Worm (Caenorhabditis elegans) whole organism, early embryonic: ENCODE results near the gene W03G1.2.

Experiments used
- B0310.2 ChIP-seq: sonication (generic microtip); optimal IDR thresholded peaks from 2 replicates; lab custom pipeline; 2016; ENCODE audit warnings: mild to moderate bottlenecking, missing genetic modification characterization, missing compliant biosample characterization
- F13C5.2 ChIP-seq: sonication (generic microtip); optimal IDR thresholded peaks from 2 replicates; lab custom pipeline; 2017; ENCODE audit warnings: mild to moderate bottlenecking, missing genetic modification characterization, inconsistent platforms, missing compliant biosample characterization
- aly-1 ChIP-seq: sonication (generic microtip); optimal IDR thresholded peaks from 2 replicates; lab custom pipeline; 2016; ENCODE audit warnings: missing genetic modification characterization, missing compliant biosample characterization
- ama-1 ChIP-seq: fragments of 150-350 bp; optimal IDR thresholded peaks from 2 replicates; lab custom pipeline; 2014
- ceh-13 ChIP-seq: fragments of 200-800 bp; sonication (Bioruptor generic); optimal IDR thresholded peaks from 2 replicates; lab custom pipeline; 2018; ENCODE audit warnings: mild to moderate bottlenecking, missing genetic modification characterization, missing compliant biosample characterization
- ceh-36 ChIP-seq: sonication (generic microtip); optimal IDR thresholded peaks from 2 replicates; lab custom pipeline; 2016; ENCODE audit warnings: missing genetic modification characterization, inconsistent platforms, missing compliant biosample characterization
- ets-7 ChIP-seq: sonication (generic microtip); optimal IDR thresholded peaks from 2 replicates; lab custom pipeline; 2016; ENCODE audit warnings: missing genotype, missing genetic modification characterization, missing compliant biosample characterization
- flt-1 ChIP-seq: fragments of 200-800 bp; sonication (Bioruptor generic); IDR thresholded peaks from 2 replicates; pipeline ENCODE4 v1.3.6; 2022; ENCODE audit warnings: missing genetic modification characterization, missing compliant biosample characterization
- hmbx-1 ChIP-seq: sonication (generic microtip); optimal IDR thresholded peaks from 2 replicates; lab custom pipeline; 2016; ENCODE audit warnings: mild to moderate bottlenecking, missing genetic modification characterization, missing compliant biosample characterization
- hmg-4 ChIP-seq: fragments of 200-800 bp; sonication (Bioruptor generic); optimal IDR thresholded peaks from 2 replicates; lab custom pipeline; 2018; ENCODE audit warnings: mild to moderate bottlenecking, missing genetic modification characterization, missing compliant biosample characterization
- hnd-1 ChIP-seq: sonication (generic microtip); optimal IDR thresholded peaks from 2 replicates; lab custom pipeline; 2016; ENCODE audit warnings: missing genetic modification characterization, missing compliant biosample characterization
- pes-1 ChIP-seq: fragments of 200-800 bp; sonication (Bioruptor generic); IDR thresholded peaks from 2 replicates; pipeline ENCODE4 v1.3.6; 2022; ENCODE audit warnings: missing genetic modification reagents, missing genetic modification characterization, missing compliant biosample characterization
- scrt-1 ChIP-seq: fragments of 200-800 bp; sonication (Bioruptor generic); IDR thresholded peaks from 2 replicates; pipeline ENCODE4 v1.3.6; 2022; ENCODE audit warnings: missing genetic modification characterization, missing compliant biosample characterization
- sea-1 ChIP-seq: fragments of 200-800 bp; sonication (Bioruptor generic); conservative IDR thresholded peaks from 2 replicates; pipeline ENCODE4 v1.3.6; 2022; ENCODE audit warnings: missing genetic modification characterization, missing compliant biosample characterization
- tbx-11 ChIP-seq: fragments of 200-800 bp; sonication (Bioruptor generic); IDR thresholded peaks from 2 replicates; pipeline ENCODE4 v1.3.6; 2022; ENCODE audit warnings: missing genetic modification characterization, missing compliant biosample characterization
- tbx-37 ChIP-seq: fragments of 200-800 bp; sonication (Bioruptor generic); conservative IDR thresholded peaks from 2 replicates; pipeline ENCODE4 v1.3.6; 2022; ENCODE audit warnings: missing genetic modification reagents, missing genetic modification characterization, missing compliant biosample characterization
- tra-4 ChIP-seq: sonication (generic microtip); optimal IDR thresholded peaks from 2 replicates; lab custom pipeline; 2017; ENCODE audit warnings: missing genetic modification characterization, missing compliant biosample characterization

W03G1.2 gene

ce11 chrIV:524352-524751 is at the start of gene W03G1.2:
W03G1.2 (plus strand) TSS chrIV:524652.
- TF ChIP-seq flt-1 (GFP tag; lab: Robert Waterston, UW) (no peak), tbx-37 (no peak), F13C5.2 (tag; lab: Kevin White, UChicago) (no peak), hmbx-1 (tag; lab: Kevin White, UChicago) (no peak), ceh-36 (no peak), tra-4 (tag; lab: Kevin White, UChicago) (no peak), scrt-1 (GFP tag; lab: Robert Waterston, UW) (no peak)

- no peak for TF ChIP-seq pes-1 (GFP tag; lab: Robert Waterston, UW)
- no peak for TF ChIP-seq ama-1 (lab: Kevin White, UChicago)
- TF ChIP-seq B0310.2 (tag; lab: Kevin White, UChicago) = no peak
- no peak for TF ChIP-seq F13C5.2 (tag; lab: Kevin White, UChicago)
- no peak for TF ChIP-seq scrt-1 (GFP tag; lab: Robert Waterston, UW)
- no peak for TF ChIP-seq sea-1 (GFP tag; lab: Robert Waterston, UW)
- TF ChIP-seq hmg-4 (GFP tag; lab: Kevin White, UChicago) = no peak
- TF ChIP-seq tbx-37 = no peak
- no peak for TF ChIP-seq flt-1 (GFP tag; lab: Robert Waterston, UW)
- no peak for TF ChIP-seq tra-4 (tag; lab: Kevin White, UChicago)
- no peak for TF ChIP-seq hmbx-1 (tag; lab: Kevin White, UChicago)
- TF ChIP-seq aly-1 (tag; lab: Kevin White, UChicago) = no peak
These were observed 43.4 kb upstream of the W03G1.2 start, which contains the start of gene npr-37 for ce11 chrIV:481067-481466. npr-37 (minus strand) TSS chrIV:481167.

- no peak for TF ChIP-seq hmbx-1 (tag; lab: Kevin White, UChicago)
- no peak for TF ChIP-seq sea-1 (GFP tag; lab: Robert Waterston, UW)
- TF ChIP-seq aly-1 (tag; lab: Kevin White, UChicago) = no peak
- TF ChIP-seq ets-7 (tag; lab: Kevin White, UChicago) = no peak
- TF ChIP-seq hnd-1 = no peak
- TF ChIP-seq flt-1 (GFP tag; lab: Robert Waterston, UW) = no peak
- TF ChIP-seq ceh-36 = no peak
- no peak for TF ChIP-seq F13C5.2 (tag; lab: Kevin White, UChicago)
These were observed 40.4 kb upstream of the W03G1.2 start for ce11 chrIV:484004-484403.

ce11 chrIV:484768-485167 is 39.7 kb upstream of the W03G1.2 start:
- TF ChIP-seq ceh-36 = peak; percentile 58
- TF ChIP-seq tbx-37 = no peak

- TF ChIP-seq ceh-36 = peak; percentile 48
- no peak for TF ChIP-seq aly-1 (tag; lab: Kevin White, UChicago)
These were observed 27.3 kb upstream of the W03G1.2 start for ce11 chrIV:497155-497554.

ce11 chrIV:504495-504894 is 20.0 kb upstream of the W03G1.2 start:
- no peak for TF ChIP-seq B0310.2 (tag; lab: Kevin White, UChicago)
- no peak for TF ChIP-seq flt-1 (GFP tag; lab: Robert Waterston, UW)
- no peak for TF ChIP-seq hmbx-1 (tag; lab: Kevin White, UChicago)
- TF ChIP-seq hmg-4 (GFP tag; lab: Kevin White, UChicago) = no peak
- TF ChIP-seq tbx-11 = no peak
- TF ChIP-seq ceh-13 = no peak
- TF ChIP-seq ama-1 (lab: Kevin White, UChicago) = no peak
- TF ChIP-seq tbx-37 = no peak
- TF ChIP-seq hnd-1 = no peak
- no peak for TF ChIP-seq ets-7 (tag; lab: Kevin White, UChicago)
- no peak for TF ChIP-seq scrt-1 (GFP tag; lab: Robert Waterston, UW)
- no peak for TF ChIP-seq sea-1 (GFP tag; lab: Robert Waterston, UW)
- TF ChIP-seq tra-4 (tag; lab: Kevin White, UChicago) = no peak
- TF ChIP-seq aly-1 (tag; lab: Kevin White, UChicago) = no peak

- TF ChIP-seq ceh-36 = peak; percentile 25
- no peak for TF ChIP-seq F13C5.2 (tag; lab: Kevin White, UChicago)
These were observed 18.1 kb upstream of the W03G1.2 start, which contains the start of gene W03G1.5 for ce11 chrIV:506384-506783. W03G1.5 (minus strand) TSS chrIV:506484.

ce11 chrIV:519409-519808 is 5.0 kb upstream of the W03G1.2 start, which contains the start of gene pig-1:
pig-1 (minus strand) TSS chrIV:519457.
- TF ChIP-seq F13C5.2 (tag; lab: Kevin White, UChicago) (peak; percentile 29), ets-7 (tag; lab: Kevin White, UChicago) (no peak)

ce11 chrIV:522566-522965 is 1.9 kb upstream of the W03G1.2 start:
- no peak for TF ChIP-seq B0310.2 (tag; lab: Kevin White, UChicago)

- no peak for TF ChIP-seq scrt-1 (GFP tag; lab: Robert Waterston, UW)
- no peak for TF ChIP-seq flt-1 (GFP tag; lab: Robert Waterston, UW)
- TF ChIP-seq B0310.2 (tag; lab: Kevin White, UChicago) = no peak
- no peak for TF ChIP-seq ets-7 (tag; lab: Kevin White, UChicago)
- no peak for TF ChIP-seq ama-1 (lab: Kevin White, UChicago)
- TF ChIP-seq tbx-11 = no peak
- TF ChIP-seq hmbx-1 (tag; lab: Kevin White, UChicago) = no peak
- TF ChIP-seq tbx-37 = no peak
- no peak for TF ChIP-seq sea-1 (GFP tag; lab: Robert Waterston, UW)
These were observed 857 bp upstream of the W03G1.2 start, which contains the start of gene asm-3 for ce11 chrIV:523595-523994. asm-3 (minus strand) TSS chrIV:523809.
